Worm (Caenorhabditis elegans) whole organism, late embryonic: ENCODE data around the gene acer-1.

Source experiments
- F13H6.1 ChIP-seq: sonication (generic microtip); optimal IDR thresholded peaks from 2 replicates; lab custom pipeline; 2016; ENCODE audit warnings: missing genetic modification characterization, missing compliant biosample characterization
- T23F11.4 ChIP-seq: fragments of 200-800 bp; sonication (Bioruptor generic); optimal IDR thresholded peaks from 2 replicates; lab custom pipeline; 2018; ENCODE audit warnings: mild to moderate bottlenecking, missing genetic modification characterization, missing compliant biosample characterization
- ama-1 ChIP-seq: fragments of 150-350 bp; optimal IDR thresholded peaks from 2 replicates; lab custom pipeline; 2014
- ceh-18 ChIP-seq: sonication (generic microtip); optimal IDR thresholded peaks from 2 replicates; lab custom pipeline; 2016; ENCODE audit warnings: missing genetic modification characterization, missing compliant biosample characterization
- ceh-19 ChIP-seq: fragments of 200-800 bp; sonication (Bioruptor generic); optimal IDR thresholded peaks from 2 replicates; lab custom pipeline; 2018; ENCODE audit warnings: mild to moderate bottlenecking, missing genetic modification characterization, missing compliant biosample characterization
- ceh-30 ChIP-seq: fragments of 150-350 bp; optimal IDR thresholded peaks from 2 replicates; lab custom pipeline; 2014; ENCODE audit warnings: missing biosample characterization, missing genetic modification characterization
- ceh-34 ChIP-seq: sonication (generic microtip); optimal IDR thresholded peaks from 2 replicates; lab custom pipeline; 2016; ENCODE audit warnings: mild to moderate bottlenecking, missing genetic modification characterization, missing compliant biosample characterization
- che-1 ChIP-seq: sonication (generic microtip); optimal IDR thresholded peaks from 2 replicates; lab custom pipeline; 2016; ENCODE audit warnings: mild to moderate bottlenecking, missing genetic modification characterization, missing compliant biosample characterization
- dmd-4 ChIP-seq: sonication (generic microtip); optimal IDR thresholded peaks from 2 replicates; lab custom pipeline; 2016; ENCODE audit warnings: borderline replicate concordance, missing genetic modification characterization, missing compliant biosample characterization
- elt-4 ChIP-seq: sonication (generic microtip); optimal IDR thresholded peaks from 2 replicates; lab custom pipeline; 2016; ENCODE audit warnings: missing genetic modification characterization, missing compliant biosample characterization
- ets-4 ChIP-seq: sonication (generic microtip); optimal IDR thresholded peaks from 2 replicates; lab custom pipeline; 2016; ENCODE audit warnings: missing genetic modification characterization, missing compliant biosample characterization
- hlh-30 ChIP-seq: sonication (generic microtip); optimal IDR thresholded peaks from 2 replicates; lab custom pipeline; 2017; ENCODE audit warnings: antibody characterized with exemption, missing genetic modification characterization, missing compliant biosample characterization; ENCODE audit not compliant: insufficient read depth
- hlh-8 ChIP-seq: sonication (generic microtip); optimal IDR thresholded peaks from 2 replicates; lab custom pipeline; 2016; ENCODE audit warnings: missing genotype, missing genetic modification characterization, missing compliant biosample characterization
- lim-6 ChIP-seq: sonication (generic microtip); optimal IDR thresholded peaks from 2 replicates; lab custom pipeline; 2016; ENCODE audit warnings: missing genetic modification characterization, missing compliant biosample characterization
- nfya-1 ChIP-seq: sonication (generic microtip); optimal IDR thresholded peaks from 2 replicates; lab custom pipeline; 2017; ENCODE audit warnings: missing genetic modification characterization, mild to moderate bottlenecking, missing compliant biosample characterization, antibody characterized with exemption, moderate library complexity
- nhr-11 ChIP-seq: fragments of 150-350 bp; optimal IDR thresholded peaks from 2 replicates; lab custom pipeline; 2014; ENCODE audit warnings: missing biosample characterization, missing genetic modification characterization
- nhr-232 ChIP-seq: sonication (generic microtip); optimal IDR thresholded peaks from 2 replicates; lab custom pipeline; 2016; ENCODE audit warnings: missing genetic modification characterization, missing compliant biosample characterization
- pat-9 ChIP-seq: fragments of 200-800 bp; sonication (Bioruptor generic); optimal IDR thresholded peaks from 2 replicates; lab custom pipeline; 2018; ENCODE audit warnings: mild to moderate bottlenecking, missing genetic modification characterization, moderate library complexity, missing compliant biosample characterization
- pha-4 ChIP-seq: fragments of 150-350 bp; optimal IDR thresholded peaks from 2 replicates; lab custom pipeline; 2018; ENCODE audit warnings: missing biosample characterization, missing genetic modification reagents, missing genetic modification characterization
- pros-1 ChIP-seq: fragments of 150-350 bp; optimal IDR thresholded peaks from 2 replicates; lab custom pipeline; 2014; ENCODE audit warnings: missing biosample characterization, missing genetic modification reagents, missing genetic modification characterization
- ref-2 ChIP-seq: sonication (generic microtip); optimal IDR thresholded peaks from 2 replicates; lab custom pipeline; 2016; ENCODE audit warnings: missing genetic modification characterization, missing compliant biosample characterization
- sdc-2 ChIP-seq: sonication (generic microtip); optimal IDR thresholded peaks from 2 replicates; lab custom pipeline; 2016; ENCODE audit warnings: missing genotype, missing genetic modification characterization, missing compliant biosample characterization
- sox-4 ChIP-seq: sonication (generic microtip); optimal IDR thresholded peaks from 2 replicates; lab custom pipeline; 2017; ENCODE audit warnings: mild to moderate bottlenecking, missing genetic modification characterization, inconsistent platforms, missing compliant biosample characterization
- tbx-2 ChIP-seq: sonication (generic microtip); optimal IDR thresholded peaks from 2 replicates; lab custom pipeline; 2016; ENCODE audit warnings: missing genetic modification characterization, missing compliant biosample characterization
- tbx-7 ChIP-seq: sonication (generic microtip); optimal IDR thresholded peaks from 2 replicates; lab custom pipeline; 2016; ENCODE audit warnings: missing genotype, missing genetic modification characterization, missing compliant biosample characterization
- ttx-3 ChIP-seq: sonication (generic microtip); optimal IDR thresholded peaks from 2 replicates; lab custom pipeline; 2016; ENCODE audit warnings: missing genetic modification reagents, missing genetic modification characterization, missing compliant biosample characterization
- unc-3 ChIP-seq, 2 experiments: fragments of 200-800 bp in 1 of 2; sonication (Bioruptor generic) in 1 of 2; sonication (generic microtip) in 1 of 2; conservative IDR thresholded peaks in 1 of 2; optimal IDR thresholded peaks in 1 of 2; 2 replicates each; pipeline versions ENCODE4 v1.3.6 to Lab custom; 2016 to 2022; ENCODE audit warnings: missing compliant biosample characterization in 2 of 2, missing genetic modification characterization in 2 of 2, missing genetic modification reagents in 1 of 2
- unc-55 ChIP-seq: sonication (generic microtip); optimal IDR thresholded peaks from 2 replicates; lab custom pipeline; 2017; ENCODE audit warnings: missing biosample characterization, missing genetic modification reagents, missing genetic modification characterization
- unc-86 ChIP-seq: sonication (generic microtip); optimal IDR thresholded peaks from 2 replicates; lab custom pipeline; 2016; ENCODE audit warnings: missing genetic modification characterization, missing compliant biosample characterization
- zip-5 ChIP-seq: sonication (generic microtip); optimal IDR thresholded peaks from 2 replicates; lab custom pipeline; 2016; ENCODE audit warnings: missing genetic modification characterization, missing compliant biosample characterization

acer-1 gene

DNA sequence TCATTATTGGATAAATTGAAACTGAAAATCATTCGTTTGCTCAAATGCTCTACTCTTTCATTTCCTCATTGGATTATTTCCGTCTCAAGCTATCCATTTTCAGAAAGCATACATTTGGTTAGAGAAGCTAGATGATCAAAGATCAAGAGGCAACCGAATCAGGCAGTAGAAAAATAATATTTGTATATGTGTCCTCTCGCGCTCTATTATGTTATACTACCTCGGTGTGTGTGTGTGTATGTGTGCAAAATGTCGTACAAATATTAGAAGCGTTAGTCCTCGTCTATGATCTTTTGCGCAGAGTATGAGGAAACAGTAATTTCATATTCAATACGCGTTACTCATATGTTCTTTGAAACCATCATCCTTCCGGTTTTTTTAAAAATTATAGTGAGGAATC is 46.9 kb upstream of the acer-1 start:
- TF ChIP-seq tbx-2 (tag; lab: Kevin White, UChicago), result peak; percentile 41
- no peak for TF ChIP-seq nhr-11 (tag; lab: Kevin White, UChicago)

DNA sequence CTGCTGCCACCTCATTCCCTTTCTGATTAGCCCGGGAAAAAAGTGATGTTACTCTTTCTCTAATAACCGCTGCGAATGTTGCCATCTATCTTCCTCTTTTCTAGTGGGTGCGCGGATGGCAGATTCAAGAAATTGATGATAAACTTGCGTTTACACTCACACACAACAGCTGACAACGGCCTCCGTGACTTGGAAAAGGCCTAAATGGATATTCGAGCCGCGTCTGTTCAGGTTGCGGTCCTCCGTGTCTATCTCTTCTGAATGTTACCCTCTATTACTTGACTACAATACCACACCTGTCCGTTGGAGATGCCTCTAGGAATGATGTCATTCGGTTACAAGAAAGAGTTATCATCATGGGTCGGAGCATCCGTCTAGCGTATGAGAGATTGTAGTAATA is 46.3 kb upstream of the acer-1 start:
- no peak for TF ChIP-seq T23F11.4 (GFP tag; lab: Kevin White, UChicago)
- TF ChIP-seq, all 69 proteins: peak for 0

DNA sequence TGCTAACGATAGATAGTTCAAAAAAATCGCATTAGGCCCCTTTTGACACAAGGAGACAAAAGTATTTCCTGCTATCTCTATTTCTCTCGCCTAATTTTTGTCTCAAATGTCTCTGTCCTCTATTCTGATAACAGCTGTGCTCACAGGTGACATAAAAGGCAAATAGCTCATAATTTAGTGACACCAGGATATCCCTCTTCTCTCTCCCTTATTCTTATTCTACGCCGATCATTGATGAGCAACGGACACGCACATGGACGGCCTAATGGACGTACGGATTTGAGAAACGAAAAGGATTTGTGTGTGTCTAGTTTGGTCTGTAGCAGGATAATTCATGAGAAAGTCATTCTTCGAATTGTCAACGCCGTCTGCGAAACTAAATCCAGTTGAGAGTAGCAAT is 45.8 kb upstream of the acer-1 start:
- TF ChIP-seq ceh-18 (tag; lab: Kevin White, UChicago) (no peak), che-1 (no peak), nhr-232 (tag; lab: Kevin White, UChicago) (no peak), ceh-30 (tag; lab: Kevin White, UChicago) (no peak), pros-1 (tag; lab: Kevin White, UChicago) (no peak), unc-55 (peak; percentile 26), sox-4 (tag; lab: Kevin White, UChicago) (no peak)

DNA sequence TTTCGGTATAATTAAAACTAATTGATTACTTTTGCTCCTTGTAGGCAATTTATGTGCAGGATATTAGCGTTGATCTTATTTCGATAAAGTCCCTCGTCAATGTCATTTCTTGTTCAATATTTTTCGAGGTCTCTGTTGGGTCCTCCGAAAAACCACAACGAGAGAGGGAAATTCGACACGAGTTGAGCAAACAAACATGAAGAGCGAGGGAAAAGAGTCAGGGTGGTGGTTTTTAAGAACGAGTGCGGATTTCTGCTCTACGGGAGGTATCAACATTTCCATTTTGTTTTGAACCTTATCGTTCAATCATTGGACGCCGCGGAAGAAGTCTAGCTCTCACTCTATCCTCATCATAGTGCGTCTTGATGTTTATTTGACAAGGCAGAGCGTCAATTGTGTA is 44.5 kb upstream of the acer-1 start:
- TF ChIP-seq ceh-34 (peak; percentile 92), elt-4 (tag; lab: Kevin White, UChicago) (no peak), tbx-7 (no peak), ceh-19 (GFP tag; lab: Kevin White, UChicago) (peak; percentile 25)
- TF ChIP-seq, all 69 proteins: peak for 2

DNA sequence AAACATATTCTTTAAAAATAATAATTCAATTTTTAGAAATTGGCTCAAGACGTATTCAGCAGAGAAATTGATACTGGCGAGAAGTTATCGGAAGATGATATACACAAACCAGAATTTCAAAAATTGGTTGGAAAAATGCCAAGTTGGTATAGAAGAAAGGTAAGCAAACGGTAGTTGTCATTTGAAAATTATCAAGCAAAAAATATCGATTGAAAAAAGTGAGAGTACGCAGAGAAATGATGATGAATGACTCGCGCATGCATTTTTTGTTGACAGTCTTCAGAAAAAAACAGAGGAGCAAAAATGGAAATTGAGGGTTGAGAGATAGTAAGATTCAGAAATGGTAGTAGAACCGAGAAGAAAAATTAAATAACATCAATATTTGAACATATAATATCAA is 42.8 kb upstream of the acer-1 start:
- TF ChIP-seq ama-1 (lab: Kevin White, UChicago) (no peak), ceh-34 (no peak), nhr-11 (tag; lab: Kevin White, UChicago) (no peak), dmd-4 (no peak), ref-2 (tag; lab: Kevin White, UChicago) (no peak), sdc-2 (tag; lab: Kevin White, UChicago) (no peak), zip-5 (tag; lab: Kevin White, UChicago) (no peak), pha-4 (tag; lab: Kevin White, UChicago) (no peak), nfya-1 (no peak), tbx-2 (tag; lab: Kevin White, UChicago) (no peak), ttx-3 (tag; lab: Kevin White, UChicago) (no peak), tbx-7 (no peak)

DNA sequence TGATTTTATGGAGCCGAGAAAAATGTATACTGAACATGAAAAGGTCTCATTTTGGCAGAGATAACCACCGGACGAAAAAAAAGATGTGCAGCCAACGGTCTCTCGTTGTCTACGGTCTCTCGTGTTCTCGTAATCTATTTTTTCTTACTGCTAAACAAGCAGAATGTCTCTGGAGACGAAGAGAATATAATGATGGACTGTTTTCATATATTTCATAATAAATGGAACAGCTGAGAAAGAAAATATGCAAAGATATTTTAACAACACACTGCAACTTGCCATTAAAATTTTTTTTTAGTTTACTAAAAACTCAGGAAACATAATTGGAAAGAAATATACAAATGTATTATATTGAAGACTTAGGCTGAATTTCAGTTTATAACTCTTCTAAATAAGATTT is 39.9 kb upstream of the acer-1 start:
- TF ChIP-seq F13H6.1 (tag; lab: Kevin White, UChicago) (no peak), lim-6 (tag; lab: Kevin White, UChicago) (no peak), unc-55 (no peak), tbx-7 (no peak), nfya-1 (no peak), unc-86 (tag; lab: Kevin White, UChicago) (no peak), dmd-4 (no peak), pat-9 (tag; lab: Kevin White, UChicago) (no peak), sdc-2 (tag; lab: Kevin White, UChicago) (no peak), hlh-8 (tag; lab: Kevin White, UChicago) (no peak), ets-4 (no peak), unc-3 (GFP tag; conservative IDR thresholded peaks at IDR 0.05; lab: Robert Waterston, UW) (no peak), unc-3 (tag; optimal IDR thresholded peaks at IDR 0.05; lab: Kevin White, UChicago) (no peak)

DNA sequence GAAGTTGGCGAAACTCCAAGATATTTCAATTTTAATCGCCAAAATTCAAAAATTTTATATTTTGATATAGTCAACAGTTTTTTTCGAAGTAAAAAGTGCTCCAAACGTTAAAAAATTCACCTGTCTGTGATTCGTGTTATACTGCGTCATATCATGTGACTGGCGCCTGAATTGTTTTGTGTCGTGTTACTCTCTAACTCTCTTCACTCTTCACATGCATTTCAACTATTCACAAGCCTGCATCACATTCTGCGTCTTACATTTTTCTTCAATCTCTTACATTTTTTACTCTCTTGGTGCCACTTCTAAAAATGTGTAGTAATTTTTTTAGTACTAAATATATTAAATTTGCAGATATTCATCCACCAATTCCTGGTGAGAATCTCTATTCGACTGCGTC is 38.2 kb upstream of the acer-1 start, which contains the start of gene flcn-1:
Gene flcn-1, plus strand, starts transcription at position 348 of the 400 bp plus-strand sequence.
- TF ChIP-seq F13H6.1 (tag; lab: Kevin White, UChicago) (no peak), unc-3 (GFP tag; conservative IDR thresholded peaks at IDR 0.05; lab: Robert Waterston, UW) (no peak), unc-3 (tag; optimal IDR thresholded peaks at IDR 0.05; lab: Kevin White, UChicago) (no peak), unc-86 (tag; lab: Kevin White, UChicago) (no peak), hlh-30 (tag; lab: Kevin White, UChicago) (peak; percentile 66), tbx-7 (no peak)
